Worm (Caenorhabditis elegans) whole organism, L1 larva: ENCODE data around the gene tyr-1.

Experiments used
- ama-1 ChIP-seq: fragments of 150-350 bp; optimal IDR thresholded peaks from 2 replicates; lab custom pipeline; 2014
- fkh-4 ChIP-seq: sonication (generic microtip); optimal IDR thresholded peaks from 2 replicates; lab custom pipeline; 2016; ENCODE audit warnings: missing compliant biosample characterization, missing genetic modification characterization, borderline replicate concordance
- jun-1 ChIP-seq: fragments of 150-350 bp; optimal IDR thresholded peaks from 2 replicates; lab custom pipeline; 2014; ENCODE audit warnings: missing biosample characterization, missing genetic modification reagents, missing genetic modification characterization
- pag-3 ChIP-seq: sonication (generic microtip); optimal IDR thresholded peaks from 2 replicates; lab custom pipeline; 2017; ENCODE audit warnings: missing genetic modification characterization, mild to moderate bottlenecking, missing compliant biosample characterization, antibody characterized with exemption, borderline replicate concordance; ENCODE audit not compliant: insufficient read depth
- snpc-4 ChIP-seq: fragments of 150-350 bp; optimal IDR thresholded peaks from 2 replicates; lab custom pipeline; 2014; ENCODE audit warnings: missing biosample characterization, missing genetic modification characterization

DNA sequence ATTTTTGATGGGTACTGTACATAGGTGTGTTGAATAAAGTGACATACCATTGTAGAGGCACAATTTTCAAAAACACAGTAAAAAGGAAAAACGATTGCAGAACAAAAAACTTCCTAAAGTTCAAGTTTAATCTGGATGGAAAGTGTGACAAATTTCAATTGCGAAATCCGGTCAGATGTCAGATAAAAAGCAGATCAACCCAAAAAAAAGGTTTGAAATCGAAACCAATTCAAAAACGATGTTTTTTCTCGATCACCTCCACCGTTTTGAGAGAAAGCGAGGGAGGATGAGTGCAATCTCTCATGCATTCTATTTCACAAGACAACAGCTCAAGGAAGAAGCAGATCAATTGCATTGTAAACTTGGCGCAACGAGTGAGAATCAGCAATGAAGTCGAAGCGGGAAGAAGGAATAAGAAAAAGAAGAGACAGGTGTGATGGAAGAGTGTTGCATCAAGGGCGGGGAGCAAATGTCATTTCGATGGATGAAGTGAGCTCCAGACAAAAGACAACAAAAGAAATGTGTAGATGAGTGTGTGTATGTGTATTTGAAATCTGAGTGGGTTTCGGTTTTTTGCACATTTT, 6.6 kb downstream of the tyr-1 start:
- no peak for TF ChIP-seq jun-1 (tag; lab: Kevin White, UChicago)
- TF ChIP-seq fkh-4 (tag; lab: Kevin White, UChicago) = no peak
- TF ChIP-seq ama-1 (lab: Kevin White, UChicago) = no peak
- TF ChIP-seq pag-3 (tag; lab: Kevin White, UChicago) = no peak
- no peak for TF ChIP-seq snpc-4 (tag; lab: Kevin White, UChicago)
